Worm (Caenorhabditis elegans): ENCODE measurements around the gene nhr-98.
A peak's percentile ranks its signal among the peaks of the same experiment; 100 is the strongest.

The nhr-98 gene

ce11 chrV:484285-484890 is 30.7 kb downstream of the nhr-98 start, which contains the start of gene nhr-212:
Gene nhr-212 (plus strand): TSS chrV:484857.
- TF ChIP-seq lsy-2 (tag; optimal IDR thresholded peaks at IDR 0.05) (no peak), pha-4 (tag; optimal IDR thresholded peaks at IDR 0.05) (peak; percentile 6)

- no peak for TF ChIP-seq nhr-12 (tag; optimal IDR thresholded peaks at IDR 0.05)
- no peak for TF ChIP-seq M03D4.4 (tag; optimal IDR thresholded peaks at IDR 0.05)
- no peak for TF ChIP-seq hlh-1 (tag; optimal IDR thresholded peaks at IDR 0.05)
- TF ChIP-seq ham-2 (GFP tag; optimal IDR thresholded peaks at IDR 0.05), result no peak
- TF ChIP-seq elt-1 (tag; optimal IDR thresholded peaks at IDR 0.05; ENCODE audit: borderline replicate concordance, insufficient read depth), result no peak
- TF ChIP-seq drap-1 (GFP tag; optimal IDR thresholded peaks at IDR 0.05), result no peak
- TF ChIP-seq lin-32 (GFP tag; optimal IDR thresholded peaks at IDR 0.05), result no peak
- TF ChIP-seq pha-4 (tag; optimal IDR thresholded peaks at IDR 0.05), result no peak
Observed at ce11 chrV:486684-487083, 33.0 kb downstream of the nhr-98 start, which contains the start of gene nhr-211. Gene nhr-211 (plus strand): TSS chrV:486984.

- no peak for TF ChIP-seq ceh-43 (GFP tag; optimal IDR thresholded peaks at IDR 0.05)
- TF ChIP-seq snpc-4 (tag; optimal IDR thresholded peaks at IDR 0.05), result no peak
- TF ChIP-seq nhr-12 (tag; optimal IDR thresholded peaks at IDR 0.05), result no peak
- TF ChIP-seq ztf-11 (tag; optimal IDR thresholded peaks at IDR 0.05), result no peak
- no peak for TF ChIP-seq cnd-1 (tag; optimal IDR thresholded peaks at IDR 0.05)
- TF ChIP-seq ces-1 (GFP tag; optimal IDR thresholded peaks at IDR 0.05), result no peak
- TF ChIP-seq blmp-1 (tag; optimal IDR thresholded peaks at IDR 0.05), result no peak
- no peak for TF ChIP-seq unc-39 (tag; optimal IDR thresholded peaks at IDR 0.05)
- no peak for TF ChIP-seq bed-3 (GFP tag; optimal IDR thresholded peaks at IDR 0.05)
- TF ChIP-seq elt-1 (tag; optimal IDR thresholded peaks at IDR 0.05; ENCODE audit: borderline replicate concordance, insufficient read depth), result no peak
- TF ChIP-seq M03D4.4 (tag; optimal IDR thresholded peaks at IDR 0.05), result no peak
- TF ChIP-seq lin-13 (tag; optimal IDR thresholded peaks at IDR 0.05), result no peak
- TF ChIP-seq zip-8 (tag; optimal IDR thresholded peaks at IDR 0.05), result no peak
- no peak for TF ChIP-seq sem-2 (GFP tag; optimal IDR thresholded peaks at IDR 0.05)
- TF ChIP-seq ham-2 (GFP tag; optimal IDR thresholded peaks at IDR 0.05), result no peak
- TF ChIP-seq nhr-28 (tag; optimal IDR thresholded peaks at IDR 0.05), result no peak
Observed at ce11 chrV:487980-488379, 34.3 kb downstream of the nhr-98 start.

ce11 chrV:489320-489719 is 35.7 kb downstream of the nhr-98 start, which contains the start of gene nhr-106:
Gene nhr-106 (plus strand): TSS chrV:489620.
- no peak for TF ChIP-seq tbx-8 (GFP tag; optimal IDR thresholded peaks at IDR 0.05)
- no peak for TF ChIP-seq sptf-1 (tag; optimal IDR thresholded peaks at IDR 0.05)
- no peak for TF ChIP-seq sem-2 (GFP tag; optimal IDR thresholded peaks at IDR 0.05)

- TF ChIP-seq nhr-28 (tag; optimal IDR thresholded peaks at IDR 0.05), result no peak
- no peak for TF ChIP-seq elt-1 (tag; optimal IDR thresholded peaks at IDR 0.05; ENCODE audit: borderline replicate concordance, insufficient read depth)
- no peak for TF ChIP-seq hlh-1 (tag; optimal IDR thresholded peaks at IDR 0.05)
- TF ChIP-seq ceh-43 (GFP tag; optimal IDR thresholded peaks at IDR 0.05), result no peak
- no peak for TF ChIP-seq lin-13 (tag; optimal IDR thresholded peaks at IDR 0.05)
- no peak for TF ChIP-seq lsy-2 (tag; optimal IDR thresholded peaks at IDR 0.05)
- TF ChIP-seq nhr-12 (tag; optimal IDR thresholded peaks at IDR 0.05), result no peak
- TF ChIP-seq zip-8 (tag; optimal IDR thresholded peaks at IDR 0.05), result no peak
- TF ChIP-seq sptf-1 (tag; optimal IDR thresholded peaks at IDR 0.05), result no peak
- TF ChIP-seq flh-1 (GFP tag; optimal IDR thresholded peaks at IDR 0.05), result no peak
- TF ChIP-seq elt-3 (tag; optimal IDR thresholded peaks at IDR 0.05), result no peak
- TF ChIP-seq ces-1 (GFP tag; optimal IDR thresholded peaks at IDR 0.05), result no peak
Observed at ce11 chrV:491432-491831, 37.8 kb downstream of the nhr-98 start, which contains the start of gene str-196. Gene str-196 (plus strand): TSS chrV:491732.

DNA sequence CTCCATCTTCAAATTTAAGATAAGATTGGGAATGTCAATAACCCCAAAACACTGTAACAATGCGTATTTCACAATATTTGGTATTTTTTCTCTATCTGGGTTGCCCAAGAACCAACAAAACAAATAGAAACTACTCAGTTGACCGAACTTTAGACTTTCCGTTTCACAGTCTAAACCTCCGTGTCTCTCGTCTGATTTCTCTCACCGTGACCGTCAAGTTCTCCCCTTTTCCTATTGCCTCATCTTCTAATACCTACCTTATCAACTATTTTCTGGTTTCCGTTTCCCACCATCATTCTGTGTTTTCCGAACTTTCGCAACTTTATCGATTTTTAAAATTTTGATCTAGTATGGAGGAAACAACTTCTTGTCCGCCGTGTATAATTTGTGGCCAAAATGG is 40.6 kb downstream of the nhr-98 start, which contains the start of gene nhr-131:
Gene nhr-131 (plus strand): TSS at position 87 of the 400 bp plus-strand sequence.
- TF ChIP-seq lsy-2 (tag; optimal IDR thresholded peaks at IDR 0.05), result no peak
- no peak for TF ChIP-seq ham-2 (GFP tag; optimal IDR thresholded peaks at IDR 0.05)
- TF ChIP-seq blmp-1 (tag; optimal IDR thresholded peaks at IDR 0.05), result no peak
- no peak for TF ChIP-seq ces-1 (GFP tag; optimal IDR thresholded peaks at IDR 0.05)
- TF ChIP-seq snpc-4 (tag; optimal IDR thresholded peaks at IDR 0.05), result no peak
- no peak for TF ChIP-seq lin-13 (tag; optimal IDR thresholded peaks at IDR 0.05)
- TF ChIP-seq tbx-8 (GFP tag; optimal IDR thresholded peaks at IDR 0.05), result no peak
- TF ChIP-seq sptf-1 (tag; optimal IDR thresholded peaks at IDR 0.05), result no peak
- no peak for TF ChIP-seq unc-120 (tag; optimal IDR thresholded peaks at IDR 0.05; ENCODE audit: poor library complexity, severe bottlenecking)
- TF ChIP-seq unc-39 (tag; optimal IDR thresholded peaks at IDR 0.05), result no peak
- TF ChIP-seq cnd-1 (tag; optimal IDR thresholded peaks at IDR 0.05), result no peak

All from whole organism, mixed stage, embryonic.